Fruit fly (Drosophila melanogaster): ENCODE data around the gene CG44090.

- no peak for TF ChIP-seq dl (GFP tag; optimal IDR thresholded peaks at IDR 0.05; ENCODE audit: insufficient read depth in 1 of 2, partially characterized antibody in 2 of 2)
- TF ChIP-seq psq (GFP tag; optimal IDR thresholded peaks at IDR 0.05): no peak
- no peak for TF ChIP-seq sage (GFP tag; optimal IDR thresholded peaks at IDR 0.05)
- TF ChIP-seq jim (GFP tag; optimal IDR thresholded peaks at IDR 0.05): no peak
- no peak for TF ChIP-seq CG32264 (GFP tag; optimal IDR thresholded peaks at IDR 0.05)
These were observed 26.7 kb downstream of the CG44090 start, which contains the start of gene CG17283 for dm6 chr3R:17407576-17407975.

All from whole organism, wandering third instar larva.